Worm (Caenorhabditis elegans): ENCODE measurements around the gene F17C11.6.

ce11 chrV:10940571-10940991 lies 14.3 kb upstream of the F17C11.6 start:
- TF ChIP-seq tbx-11 (GFP tag; IDR thresholded peaks at IDR 0.05) (no peak), ama-1 (optimal IDR thresholded peaks at IDR 0.05) (no peak), F13C5.2 (tag; optimal IDR thresholded peaks at IDR 0.05) (no peak), aly-1 (tag; optimal IDR thresholded peaks at IDR 0.05) (no peak), flt-1 (GFP tag; IDR thresholded peaks at IDR 0.05) (no peak)

Data from whole organism, early embryonic.